Fruit fly (Drosophila melanogaster): Measurements from ENCODE around the gene Rrp6.

- no peak for TF ChIP-seq CG11617 (GFP tag; optimal IDR thresholded peaks at IDR 0.05)
- TF ChIP-seq CG5204 (GFP tag; optimal IDR thresholded peaks at IDR 0.05), result no peak
- TF ChIP-seq CG1620 (GFP tag; optimal IDR thresholded peaks at IDR 0.05), result no peak
- no peak for TF ChIP-seq CG12768 (GFP tag; optimal IDR thresholded peaks at IDR 0.05)
- no peak for TF ChIP-seq kay (GFP tag; ENCODE audit: borderline replicate concordance)
- no peak for TF ChIP-seq CG33017 (tag; optimal IDR thresholded peaks at IDR 0.05)
- TF ChIP-seq tj (GFP tag; optimal IDR thresholded peaks at IDR 0.05), result no peak
- no peak for TF ChIP-seq CG14711 (tag; optimal IDR thresholded peaks at IDR 0.05)
- no peak for TF ChIP-seq Hr96 (GFP tag; optimal IDR thresholded peaks at IDR 0.05)
- TF ChIP-seq CG7045 (GFP tag; optimal IDR thresholded peaks at IDR 0.05), result no peak
- no peak for TF ChIP-seq CG7101 (tag; optimal IDR thresholded peaks at IDR 0.05)
These were observed 5.2 kb downstream of the Rrp6 start for dm6 chr3R:14880861-14881260.

All from whole organism, adult.